Worm (Caenorhabditis elegans): ENCODE results near the gene ndua-7.

The ndua-7 gene

ce11 chrII:13460592-13461395 is 33.6 kb downstream of the ndua-7 start, which contains the start of gene pqn-27:
Gene pqn-27, minus strand, starts transcription at chrII:13460642.
- peak; percentile 26 for TF ChIP-seq pha-4 (tag; optimal IDR thresholded peaks at IDR 0.05)
- TF ChIP-seq bed-3 (GFP tag; optimal IDR thresholded peaks at IDR 0.05) = no peak
- no peak for TF ChIP-seq elt-1 (tag; optimal IDR thresholded peaks at IDR 0.05; ENCODE audit: borderline replicate concordance, insufficient read depth)
- TF ChIP-seq mab-5 (tag; optimal IDR thresholded peaks at IDR 0.05) = peak; percentile 44
- no peak for TF ChIP-seq ztf-11 (tag; optimal IDR thresholded peaks at IDR 0.05)
- peak; percentile 19 for TF ChIP-seq sptf-1 (tag; optimal IDR thresholded peaks at IDR 0.05)
- no peak for TF ChIP-seq tbx-8 (GFP tag; optimal IDR thresholded peaks at IDR 0.05)
- TF ChIP-seq ceh-83 (GFP tag; optimal IDR thresholded peaks at IDR 0.05) = no peak
- TF ChIP-seq ces-1 (GFP tag; optimal IDR thresholded peaks at IDR 0.05) = peak; percentile 87
- TF ChIP-seq ceh-39 (tag; optimal IDR thresholded peaks at IDR 0.05) = no peak
- no peak for TF ChIP-seq flh-1 (GFP tag; optimal IDR thresholded peaks at IDR 0.05)
- peak; percentile 23 for TF ChIP-seq unc-62 (GFP tag; optimal IDR thresholded peaks at IDR 0.05)
- no peak for TF ChIP-seq nhr-28 (tag; optimal IDR thresholded peaks at IDR 0.05)
- peak; percentile 59 for TF ChIP-seq lsy-2 (tag; optimal IDR thresholded peaks at IDR 0.05)
- TF ChIP-seq unc-39 (tag; optimal IDR thresholded peaks at IDR 0.05) = no peak
- TF ChIP-seq hlh-1 (tag; optimal IDR thresholded peaks at IDR 0.05) = peak; percentile 18
- TF ChIP-seq cnd-1 (tag; optimal IDR thresholded peaks at IDR 0.05) = no peak
- peak; percentile 46 for TF ChIP-seq ham-2 (GFP tag; optimal IDR thresholded peaks at IDR 0.05)
- no peak for TF ChIP-seq zip-8 (tag; optimal IDR thresholded peaks at IDR 0.05)
- TF ChIP-seq mep-1 (tag; optimal IDR thresholded peaks at IDR 0.05) = peak; percentile 50
- TF ChIP-seq nhr-237 (tag; optimal IDR thresholded peaks at IDR 0.05) = peak; percentile 19
- no peak for TF ChIP-seq nhr-76 (tag; optimal IDR thresholded peaks at IDR 0.05)

DNA sequence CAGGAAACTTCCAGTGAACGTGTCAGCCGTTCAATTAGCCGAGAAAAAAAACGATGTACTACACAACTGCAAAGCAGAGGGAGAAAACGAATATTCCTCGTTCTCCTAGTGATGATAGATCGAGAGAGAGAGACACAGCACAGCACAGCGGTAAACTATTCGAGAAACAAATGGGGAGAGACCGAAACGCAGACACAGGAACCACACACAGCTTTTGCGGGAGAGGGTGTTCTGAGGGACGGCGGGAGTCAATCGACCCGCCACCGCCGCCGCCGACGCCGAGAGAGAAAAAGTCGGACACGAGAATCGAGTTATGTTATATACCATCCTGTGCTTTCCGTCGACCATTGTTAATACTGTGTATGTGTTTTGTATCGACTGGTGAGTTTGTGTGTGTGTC is 37.8 kb downstream of the ndua-7 start:
- TF ChIP-seq ceh-83 (GFP tag; optimal IDR thresholded peaks at IDR 0.05) (no peak), unc-120 (tag; optimal IDR thresholded peaks at IDR 0.05; ENCODE audit: poor library complexity, severe bottlenecking) (peak; percentile 32), lsy-2 (tag; optimal IDR thresholded peaks at IDR 0.05) (no peak), unc-62 (GFP tag; optimal IDR thresholded peaks at IDR 0.05) (peak; percentile 49), sptf-1 (tag; optimal IDR thresholded peaks at IDR 0.05) (no peak), zip-8 (tag; optimal IDR thresholded peaks at IDR 0.05) (no peak), M03D4.4 (tag; optimal IDR thresholded peaks at IDR 0.05) (no peak), mls-2 (tag; optimal IDR thresholded peaks at IDR 0.05) (no peak), bed-3 (GFP tag; optimal IDR thresholded peaks at IDR 0.05) (no peak), blmp-1 (tag; optimal IDR thresholded peaks at IDR 0.05) (no peak), pha-4 (tag; optimal IDR thresholded peaks at IDR 0.05) (peak; percentile 41), ceh-39 (tag; optimal IDR thresholded peaks at IDR 0.05) (no peak), ces-1 (GFP tag; optimal IDR thresholded peaks at IDR 0.05) (no peak), nhr-237 (tag; optimal IDR thresholded peaks at IDR 0.05) (no peak), ztf-11 (tag; optimal IDR thresholded peaks at IDR 0.05) (no peak), cnd-1 (tag; optimal IDR thresholded peaks at IDR 0.05) (peak; percentile 18), hlh-1 (tag; optimal IDR thresholded peaks at IDR 0.05) (peak; percentile 28), mab-5 (tag; optimal IDR thresholded peaks at IDR 0.05) (no peak), tbx-8 (GFP tag; optimal IDR thresholded peaks at IDR 0.05) (no peak)

ce11 chrII:13454839-13455238 is 39.6 kb downstream of the ndua-7 start:
- TF ChIP-seq elt-1 (tag; optimal IDR thresholded peaks at IDR 0.05; ENCODE audit: borderline replicate concordance, insufficient read depth) (no peak), ztf-11 (tag; optimal IDR thresholded peaks at IDR 0.05) (no peak), tbx-8 (GFP tag; optimal IDR thresholded peaks at IDR 0.05) (no peak), mep-1 (tag; optimal IDR thresholded peaks at IDR 0.05) (no peak), pha-4 (tag; optimal IDR thresholded peaks at IDR 0.05) (no peak), nhr-28 (tag; optimal IDR thresholded peaks at IDR 0.05) (no peak), unc-120 (tag; optimal IDR thresholded peaks at IDR 0.05; ENCODE audit: poor library complexity, severe bottlenecking) (no peak), drap-1 (GFP tag; optimal IDR thresholded peaks at IDR 0.05) (no peak), ces-1 (GFP tag; optimal IDR thresholded peaks at IDR 0.05) (no peak), ceh-83 (GFP tag; optimal IDR thresholded peaks at IDR 0.05) (no peak), blmp-1 (tag; optimal IDR thresholded peaks at IDR 0.05) (no peak), nhr-76 (tag; optimal IDR thresholded peaks at IDR 0.05) (no peak), hlh-1 (tag; optimal IDR thresholded peaks at IDR 0.05) (no peak)

ce11 chrII:13451321-13451720 is 43.1 kb downstream of the ndua-7 start:
- no peak for TF ChIP-seq tbx-8 (GFP tag; optimal IDR thresholded peaks at IDR 0.05)

DNA sequence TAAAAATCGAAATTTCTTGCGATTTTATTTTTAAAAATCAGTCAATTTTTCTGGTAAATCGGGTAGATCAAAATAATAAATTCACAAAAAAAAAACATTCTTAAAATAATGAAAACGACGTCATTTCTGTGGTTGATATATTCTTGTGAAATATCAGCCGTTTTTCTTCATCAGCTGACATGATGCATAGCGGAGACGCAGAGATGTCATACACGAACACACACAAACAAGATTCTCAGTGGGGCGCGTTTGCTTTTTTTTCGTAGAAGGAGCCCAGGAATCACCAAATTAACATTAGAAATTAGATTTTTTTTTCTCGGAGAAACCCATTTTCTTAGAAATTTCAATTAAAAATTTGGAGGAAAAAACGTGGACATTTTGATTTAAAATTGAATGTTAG is 46.7 kb downstream of the ndua-7 start:
- TF ChIP-seq nhr-237 (tag; optimal IDR thresholded peaks at IDR 0.05) (peak; percentile 77), flh-1 (GFP tag; optimal IDR thresholded peaks at IDR 0.05) (no peak), ztf-11 (tag; optimal IDR thresholded peaks at IDR 0.05) (no peak), ces-1 (GFP tag; optimal IDR thresholded peaks at IDR 0.05) (peak; percentile 71), lsy-2 (tag; optimal IDR thresholded peaks at IDR 0.05) (peak; percentile 67), lin-32 (GFP tag; optimal IDR thresholded peaks at IDR 0.05) (no peak), mls-2 (tag; optimal IDR thresholded peaks at IDR 0.05) (no peak), ceh-83 (GFP tag; optimal IDR thresholded peaks at IDR 0.05) (no peak), mep-1 (tag; optimal IDR thresholded peaks at IDR 0.05) (peak; percentile 75), tbx-8 (GFP tag; optimal IDR thresholded peaks at IDR 0.05) (no peak), unc-39 (tag; optimal IDR thresholded peaks at IDR 0.05) (no peak), elt-1 (tag; optimal IDR thresholded peaks at IDR 0.05; ENCODE audit: borderline replicate concordance, insufficient read depth) (no peak), nhr-12 (tag; optimal IDR thresholded peaks at IDR 0.05) (no peak), lin-13 (tag; optimal IDR thresholded peaks at IDR 0.05) (peak; percentile 68), pha-4 (tag; optimal IDR thresholded peaks at IDR 0.05) (peak; percentile 58), nhr-28 (tag; optimal IDR thresholded peaks at IDR 0.05) (no peak), ceh-39 (tag; optimal IDR thresholded peaks at IDR 0.05) (peak; percentile 37), M03D4.4 (tag; optimal IDR thresholded peaks at IDR 0.05) (no peak), unc-62 (GFP tag; optimal IDR thresholded peaks at IDR 0.05) (peak; percentile 38), cnd-1 (tag; optimal IDR thresholded peaks at IDR 0.05) (no peak), sptf-1 (tag; optimal IDR thresholded peaks at IDR 0.05) (no peak), hlh-1 (tag; optimal IDR thresholded peaks at IDR 0.05) (peak; percentile 76), nhr-76 (tag; optimal IDR thresholded peaks at IDR 0.05) (no peak), sem-2 (GFP tag; optimal IDR thresholded peaks at IDR 0.05) (no peak)
